Worm (Caenorhabditis elegans) whole organism, late embryonic: ENCODE results near the gene srg-54.

Experiments
- hlh-15 ChIP-seq: sonication (generic microtip); optimal IDR thresholded peaks from 2 replicates; lab custom pipeline; 2016; ENCODE audit warnings: missing genetic modification characterization, missing compliant biosample characterization
- nfya-1 ChIP-seq: sonication (generic microtip); optimal IDR thresholded peaks from 2 replicates; lab custom pipeline; 2017; ENCODE audit warnings: missing genetic modification characterization, mild to moderate bottlenecking, missing compliant biosample characterization, antibody characterized with exemption, moderate library complexity
- odd-2 ChIP-seq: sonication (generic microtip); optimal IDR thresholded peaks from 2 replicates; lab custom pipeline; 2017; ENCODE audit warnings: antibody characterized with exemption, mild to moderate bottlenecking, missing genetic modification characterization, missing compliant biosample characterization
- pqm-1 ChIP-seq: sonication (generic microtip); optimal IDR thresholded peaks from 2 replicates; lab custom pipeline; 2016; ENCODE audit warnings: missing genetic modification characterization, missing compliant biosample characterization
- sdc-2 ChIP-seq: sonication (generic microtip); optimal IDR thresholded peaks from 2 replicates; lab custom pipeline; 2016; ENCODE audit warnings: missing genotype, missing genetic modification characterization, missing compliant biosample characterization

DNA sequence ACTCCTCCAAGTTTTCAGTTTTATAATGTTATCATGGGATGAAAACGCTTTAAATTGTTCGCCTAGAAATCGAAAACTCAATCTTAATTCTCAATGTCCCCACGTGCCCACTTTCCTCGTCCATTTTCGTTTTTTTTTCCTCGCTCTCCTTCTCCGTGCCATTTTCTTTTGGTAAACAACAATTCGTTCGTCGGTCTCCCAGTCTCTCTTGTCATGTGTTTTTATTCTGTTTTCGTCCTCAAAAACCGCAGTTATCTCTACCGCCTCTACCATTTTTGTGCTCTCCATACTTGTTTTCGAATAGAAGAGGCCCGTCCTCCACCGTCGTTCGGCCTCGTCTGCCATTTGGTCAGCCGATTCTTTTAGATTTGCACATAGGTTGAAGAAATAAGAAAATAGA lies 24.6 kb upstream of the srg-54 start:
- TF ChIP-seq sdc-2 (tag; lab: Kevin White, UChicago), result no peak
- no peak for TF ChIP-seq hlh-15 (tag; lab: Kevin White, UChicago)
- no peak for TF ChIP-seq pqm-1 (tag; lab: Kevin White, UChicago)
- no peak for TF ChIP-seq odd-2
- no peak for TF ChIP-seq nfya-1 (tag; lab: Kevin White, UChicago)
